ENCODE assay signal across 5 fruit fly cellular contexts in genomic region chr3L:7433325-7433827, dm6.
TF ChIP-seq lines count a peak whose summit lies in the region.

No protein-coding gene starts in this region.

- no peak for TF ChIP-seq CTCF in whole organism, embryonic (GFP tag; optimal IDR thresholded peaks at IDR 0.05; lab: Kevin White, UChicago)

TF ChIP-seq in whole organism, adult, 20 proteins besides CTCF, POLR2A, EP300 and RAD21:
- TF ChIP-seq tj (GFP tag; optimal IDR thresholded peaks at IDR 0.05; lab: Kevin White, UChicago) (peak; percentile 46), cic (GFP tag; optimal IDR thresholded peaks at IDR 0.05; lab: Kevin White, UChicago) (peak; percentile 71), Hr96 (GFP tag; optimal IDR thresholded peaks at IDR 0.05; lab: Kevin White, UChicago) (no peak), CG11617 (GFP tag; optimal IDR thresholded peaks at IDR 0.05; lab: Kevin White, UChicago) (no peak), Clk (GFP tag; optimal IDR thresholded peaks at IDR 0.05; lab: Kevin White, UChicago) (no peak), CG7045 (GFP tag; optimal IDR thresholded peaks at IDR 0.05; lab: Kevin White, UChicago) (no peak)

TF ChIP-seq in whole organism, embryonic, 481 proteins besides CTCF, POLR2A, EP300 and RAD21 (continues in another document):
- TF ChIP-seq CG2712 (tag; optimal IDR thresholded peaks at IDR 0.05; lab: Kevin White, UChicago) (peak; percentile 46), slp2 (GFP tag; optimal IDR thresholded peaks at IDR 0.05; lab: Kevin White, UChicago) (no peak), CG11696 (GFP tag; IDR thresholded peaks at IDR 0.05; lab: Robert Waterston, UW) (no peak), row (GFP tag; IDR thresholded peaks at IDR 0.05; lab: Robert Waterston, UW) (peak; percentile 48; the same call in 1 of the 3 replicates), CG5180 (GFP tag; optimal IDR thresholded peaks at IDR 0.05; lab: Kevin White, UChicago) (no peak), pum (GFP tag; optimal IDR thresholded peaks at IDR 0.05; lab: Kevin White, UChicago) (no peak), inv (GFP tag; IDR thresholded peaks at IDR 0.05; lab: Robert Waterston, UW; ENCODE audit: partially characterized antibody) (no peak), zfh1 (GFP tag; IDR thresholded peaks at IDR 0.05; lab: Robert Waterston, UW) (no peak), lbe (GFP tag; optimal IDR thresholded peaks at IDR 0.05; lab: Kevin White, UChicago) (no peak), CG3995 (GFP tag; optimal IDR thresholded peaks at IDR 0.05; lab: Kevin White, UChicago) (no peak), pb (GFP tag; optimal IDR thresholded peaks at IDR 0.05; lab: Kevin White, UChicago) (no peak), Rfx (GFP tag; IDR thresholded peaks at IDR 0.05; lab: Robert Waterston, UW) (peak; percentile 56), CG15601 (tag; optimal IDR thresholded peaks at IDR 0.05; lab: Kevin White, UChicago) (no peak), CG10274 (GFP tag; optimal IDR thresholded peaks at IDR 0.05; lab: Kevin White, UChicago) (no peak), CG9609 (GFP tag; optimal IDR thresholded peaks at IDR 0.05; lab: Kevin White, UChicago) (no peak), CG13775 (GFP tag; optimal IDR thresholded peaks at IDR 0.05; lab: Kevin White, UChicago) (no peak), CG9876 (GFP tag; optimal IDR thresholded peaks at IDR 0.05; lab: Kevin White, UChicago) (no peak), H2.0 (GFP tag; IDR thresholded peaks at IDR 0.05; lab: Robert Waterston, UW) (no peak), Spps (tag; optimal IDR thresholded peaks at IDR 0.05; lab: Kevin White, UChicago) (no peak), trh (GFP tag; optimal IDR thresholded peaks at IDR 0.05; lab: Kevin White, UChicago) (no peak), crc (GFP tag; optimal IDR thresholded peaks at IDR 0.05; lab: Kevin White, UChicago) (no peak), CG3726 (GFP tag; IDR thresholded peaks at IDR 0.05; lab: Robert Waterston, UW) (no peak), Med (GFP tag; lab: Kevin White, UChicago) (no peak)

TF ChIP-seq in whole organism, prepupa, 60 proteins besides CTCF, POLR2A, EP300 and RAD21 (continues in another document):
- TF ChIP-seq CG6276 (GFP tag; optimal IDR thresholded peaks at IDR 0.05; lab: Kevin White, UChicago) (peak; percentile 2), CG11902 (GFP tag; optimal IDR thresholded peaks at IDR 0.05; lab: Kevin White, UChicago) (no peak), CG1621 (tag; optimal IDR thresholded peaks at IDR 0.05; lab: Kevin White, UChicago) (peak; percentile 25), CG31627 (GFP tag; optimal IDR thresholded peaks at IDR 0.05; lab: Kevin White, UChicago) (no peak), topi (GFP tag; optimal IDR thresholded peaks at IDR 0.05; lab: Kevin White, UChicago) (no peak), Met (GFP tag; optimal IDR thresholded peaks at IDR 0.05; lab: Kevin White, UChicago) (no peak), Lpt (GFP tag; optimal IDR thresholded peaks at IDR 0.05; lab: Kevin White, UChicago) (peak; percentile 44), salr (GFP tag; optimal IDR thresholded peaks at IDR 0.05; lab: Kevin White, UChicago) (peak; percentile 13 to 46), CG16779 (tag; optimal IDR thresholded peaks at IDR 0.05; lab: Kevin White, UChicago) (peak; percentile 8), fd59A (GFP tag; optimal IDR thresholded peaks at IDR 0.05; lab: Kevin White, UChicago) (peak; percentile 27), spab (GFP tag; optimal IDR thresholded peaks at IDR 0.05; lab: Kevin White, UChicago) (peak; percentile 22), Hr4 (GFP tag; optimal IDR thresholded peaks at IDR 0.05; lab: Kevin White, UChicago) (no peak), CG6163 (GFP tag; IDR thresholded peaks at IDR 0.05; lab: Robert Waterston, UW) (peak; percentile 78), Gug (GFP tag; IDR thresholded peaks at IDR 0.05; lab: Robert Waterston, UW) (peak; percentile 68), Sox14 (GFP tag; optimal IDR thresholded peaks at IDR 0.05; lab: Kevin White, UChicago) (peak; percentile 40), Eip78C (GFP tag; lab: Kevin White, UChicago) (no peak), fd85E (GFP tag; optimal IDR thresholded peaks at IDR 0.05; lab: Kevin White, UChicago) (no peak), CG8119 (GFP tag; IDR thresholded peaks at IDR 0.05; lab: Robert Waterston, UW) (peak; percentile 48; the same call in 2 of the 3 replicates), Hr39 (GFP tag; optimal IDR thresholded peaks at IDR 0.05; lab: Kevin White, UChicago) (no peak), CG9139 (GFP tag; optimal IDR thresholded peaks at IDR 0.05; lab: Kevin White, UChicago) (peak; percentile 42), CG10631 (GFP tag; optimal IDR thresholded peaks at IDR 0.05; lab: Kevin White, UChicago) (peak; percentile 20), ss (GFP tag; optimal IDR thresholded peaks at IDR 0.05; lab: Kevin White, UChicago) (peak; percentile 28 to 53), vri (GFP tag; optimal IDR thresholded peaks at IDR 0.05; lab: Kevin White, UChicago) (no peak)

TF ChIP-seq in whole organism, pupa, 21 proteins besides CTCF, POLR2A, EP300 and RAD21:
- TF ChIP-seq CG32121 (GFP tag; IDR thresholded peaks at IDR 0.05; lab: Robert Waterston, UW): peak; percentile 74; the same call in 1 of the 2 replicates
- peak; percentile 56 for TF ChIP-seq CG9948 (tag; optimal IDR thresholded peaks at IDR 0.05; lab: Kevin White, UChicago)
- TF ChIP-seq CG14655 (GFP tag; optimal IDR thresholded peaks at IDR 0.05; lab: Kevin White, UChicago): peak; percentile 56
- peak; percentile 42 for TF ChIP-seq CG34367 (tag; optimal IDR thresholded peaks at IDR 0.05; lab: Kevin White, UChicago)
- TF ChIP-seq CG10348 (GFP tag; IDR thresholded peaks at IDR 0.05; lab: Robert Waterston, UW): no peak
- TF ChIP-seq CG12605 (GFP tag; IDR thresholded peaks at IDR 0.05; lab: Robert Waterston, UW): peak; percentile 74
- peak; percentile 64 for TF ChIP-seq gl (tag; optimal IDR thresholded peaks at IDR 0.05; lab: Kevin White, UChicago)
- TF ChIP-seq Snoo (tag; optimal IDR thresholded peaks at IDR 0.05; lab: Kevin White, UChicago): no peak
- TF ChIP-seq rn (GFP tag; IDR thresholded peaks at IDR 0.05; lab: Robert Waterston, UW): peak; percentile 50; the same call in 1 of the 2 replicates
- TF ChIP-seq CG4496 (GFP tag; IDR thresholded peaks at IDR 0.05; lab: Robert Waterston, UW): peak; percentile 79
- no peak for TF ChIP-seq Pif1A (GFP tag; optimal IDR thresholded peaks at IDR 0.05; lab: Kevin White, UChicago)
- TF ChIP-seq Ets98B (GFP tag; IDR thresholded peaks at IDR 0.05; lab: Robert Waterston, UW): peak; percentile 65
- peak; percentile 33 for TF ChIP-seq CG17806 (tag; optimal IDR thresholded peaks at IDR 0.05; lab: Kevin White, UChicago)
- peak; percentile 66; the same call in 2 of the 3 replicates for TF ChIP-seq fd96Ca (GFP tag; IDR thresholded peaks at IDR 0.05; lab: Robert Waterston, UW)
- peak; percentile 39 for TF ChIP-seq CG8159 (tag; optimal IDR thresholded peaks at IDR 0.05; lab: Kevin White, UChicago)
- no peak for TF ChIP-seq Pif1B (GFP tag; optimal IDR thresholded peaks at IDR 0.05; lab: Kevin White, UChicago)
- peak; percentile 34 for TF ChIP-seq CG8301 (tag; optimal IDR thresholded peaks at IDR 0.05; lab: Kevin White, UChicago)
- TF ChIP-seq CG15710 (tag; optimal IDR thresholded peaks at IDR 0.05; lab: Kevin White, UChicago): peak; percentile 9
- peak; percentile 28 for TF ChIP-seq CG13204 (GFP tag; optimal IDR thresholded peaks at IDR 0.05; lab: Kevin White, UChicago)
- peak; percentile 27 for TF ChIP-seq D1 (tag; optimal IDR thresholded peaks at IDR 0.05; lab: Kevin White, UChicago)
- TF ChIP-seq EcR (GFP tag; optimal IDR thresholded peaks at IDR 0.05; lab: Kevin White, UChicago): peak; percentile 76
TF ChIP-seq in whole organism, pupa: peak in this region for 17.

TF ChIP-seq in whole organism, wandering third instar larva, 38 proteins besides CTCF, POLR2A, EP300 and RAD21:
- TF ChIP-seq br (GFP tag; optimal IDR thresholded peaks at IDR 0.05; lab: Kevin White, UChicago): no peak
- peak in 1 of 2 experiments; percentile 15 for TF ChIP-seq foxo (GFP tag; optimal IDR thresholded peaks at IDR 0.05; lab: Kevin White, UChicago)
- TF ChIP-seq Dfd (GFP tag; optimal IDR thresholded peaks at IDR 0.05; lab: Kevin White, UChicago): peak; percentile 21
